Fruit fly (Drosophila melanogaster) whole organism, embryonic: ENCODE data around the gene sbr.

Experiments
- Ada2b ChIP-seq: fragments of 200-800 bp; sonication (Bioruptor generic); IDR thresholded peaks from 2 replicates; pipeline ENCODE4 v1.3.6; 2022; ENCODE audit warnings: missing biosample characterization, missing genetic modification characterization
- Aef1 ChIP-seq: fragments of 200-800 bp; sonication (Bioruptor generic); IDR thresholded peaks from 3 replicates; pipeline ENCODE4 v1.3.6; 2022; ENCODE audit warnings: missing biosample characterization, missing genetic modification characterization
- BEAF-32 ChIP-seq: fragments of 200-800 bp; sonication (Bioruptor generic); optimal IDR thresholded peaks from 3 replicates; lab custom pipeline; 2017; ENCODE audit warnings: missing biosample characterization, missing genetic modification characterization, mild to moderate bottlenecking, moderate library complexity, missing genetic modification reagents
- CG10267 ChIP-seq: fragments of 200-800 bp; sonication (Bioruptor generic); optimal IDR thresholded peaks from 2 replicates; lab custom pipeline; 2018; ENCODE audit warnings: missing biosample characterization, mild to moderate bottlenecking, missing genetic modification characterization, moderate library complexity
- CG10959 ChIP-seq: fragments of 200-800 bp; sonication (Bioruptor generic); IDR thresholded peaks from 2 replicates; pipeline ENCODE4 v1.3.6; 2022; ENCODE audit warnings: missing biosample characterization, missing genetic modification characterization
- CG11696 ChIP-seq: fragments of 200-800 bp; sonication (Bioruptor generic); IDR thresholded peaks from 2 replicates; pipeline ENCODE4 v1.3.6; 2022; ENCODE audit warnings: missing biosample characterization, missing genetic modification characterization
- CG12071 ChIP-seq: fragments of 200-800 bp; sonication (Bioruptor generic); optimal IDR thresholded peaks from 3 replicates; lab custom pipeline; 2018; ENCODE audit warnings: missing biosample characterization, mild to moderate bottlenecking, missing genetic modification characterization
- CG12104 ChIP-seq: fragments of 200-800 bp; sonication (Bioruptor generic); optimal IDR thresholded peaks from 3 replicates; lab custom pipeline; 2016; ENCODE audit warnings: missing biosample characterization, missing genetic modification characterization
- CG12155 ChIP-seq: fragments of 200-800 bp; sonication (Bioruptor generic); optimal IDR thresholded peaks from 3 replicates; lab custom pipeline; 2016; ENCODE audit warnings: missing biosample characterization, missing genetic modification characterization
- CG12391 ChIP-seq: fragments of 200-800 bp; sonication (Bioruptor generic); optimal IDR thresholded peaks from 3 replicates; lab custom pipeline; 2018; ENCODE audit warnings: missing biosample characterization, mild to moderate bottlenecking, missing genetic modification characterization, moderate library complexity
- CG12942 ChIP-seq: fragments of 200-800 bp; sonication (Bioruptor generic); optimal IDR thresholded peaks from 3 replicates; lab custom pipeline; 2016; ENCODE audit warnings: missing biosample characterization, missing genetic modification characterization
- CG13123 ChIP-seq: fragments of 200-800 bp; sonication (Bioruptor generic); optimal IDR thresholded peaks from 2 replicates; lab custom pipeline; 2016; ENCODE audit warnings: missing biosample characterization, missing genetic modification characterization
- CG13894 ChIP-seq: fragments of 200-800 bp; sonication (Bioruptor generic); optimal IDR thresholded peaks from 3 replicates; lab custom pipeline; 2018; ENCODE audit warnings: missing biosample characterization, mild to moderate bottlenecking, missing genetic modification characterization, moderate library complexity
- CG1603 ChIP-seq: fragments of 200-800 bp; sonication (Bioruptor generic); optimal IDR thresholded peaks from 2 replicates; lab custom pipeline; 2019; ENCODE audit warnings: missing biosample characterization, mild to moderate bottlenecking, missing genetic modification characterization, moderate library complexity
- CG2120 ChIP-seq: fragments of 200-800 bp; sonication (Bioruptor generic); optimal IDR thresholded peaks from 3 replicates; lab custom pipeline; 2016; ENCODE audit warnings: missing biosample characterization, missing genetic modification characterization
- CG2199 ChIP-seq: fragments of 200-800 bp; sonication (Bioruptor generic); IDR thresholded peaks from 3 replicates; pipeline ENCODE4 v1.3.6; 2022; ENCODE audit warnings: missing biosample characterization, missing genetic modification characterization
- CG3995 ChIP-seq: fragments of 200-800 bp; sonication (Bioruptor generic); optimal IDR thresholded peaks from 3 replicates; lab custom pipeline; 2016; ENCODE audit warnings: missing biosample characterization, missing genetic modification characterization
- CG6272 ChIP-seq: fragments of 200-800 bp; sonication (Bioruptor generic); IDR thresholded peaks from 2 replicates; pipeline ENCODE4 v1.3.6; 2022; ENCODE audit warnings: missing biosample characterization, missing genetic modification characterization
- CG7271 ChIP-seq: fragments of 200-800 bp; sonication (Bioruptor generic); optimal IDR thresholded peaks from 2 replicates; lab custom pipeline; 2018; ENCODE audit warnings: missing biosample characterization, mild to moderate bottlenecking, missing genetic modification characterization, moderate library complexity
- D19A ChIP-seq: fragments of 200-800 bp; optimal IDR thresholded peaks from 3 replicates; lab custom pipeline; 2019; ENCODE audit warnings: missing biosample characterization, mild to moderate bottlenecking, missing genetic modification characterization, moderate library complexity
- Drgx ChIP-seq: fragments of 200-800 bp; sonication (Bioruptor generic); IDR thresholded peaks from 2 replicates; pipeline ENCODE4 v1.3.6; 2022; ENCODE audit warnings: missing biosample characterization, missing genetic modification characterization
- HLH3B ChIP-seq: fragments of 200-800 bp; sonication (Bioruptor generic); IDR thresholded peaks from 2 replicates; pipeline ENCODE4 v1.3.6; 2022; ENCODE audit warnings: missing biosample characterization, missing genetic modification characterization
- HmgD ChIP-seq: fragments of 200-800 bp; sonication (Bioruptor generic); optimal IDR thresholded peaks from 3 replicates; lab custom pipeline; 2016; ENCODE audit warnings: missing biosample characterization, missing genetic modification characterization
- Hr78 ChIP-seq, 2 experiments: fragments of 200-800 bp in 1 of 2; fragments of >200 bp in 1 of 2; sonication (Bioruptor generic) in 1 of 2; optimal IDR thresholded peaks; 2 replicates each; lab custom pipeline; 2017 to 2019; ENCODE audit warnings: missing biosample characterization in 2 of 2, missing genetic modification characterization in 2 of 2, mild to moderate bottlenecking in 1 of 2, moderate library complexity in 1 of 2
- Kr ChIP-seq: fragments of 200-800 bp; sonication (Bioruptor generic); optimal IDR thresholded peaks from 2 replicates; lab custom pipeline; 2017; ENCODE audit warnings: missing biosample characterization, mild to moderate bottlenecking, missing genetic modification characterization
- NC2β ChIP-seq: fragments of 200-800 bp; sonication (Bioruptor generic); optimal IDR thresholded peaks from 2 replicates; lab custom pipeline; 2016; ENCODE audit warnings: missing biosample characterization, missing genetic modification characterization
- Nf-YA ChIP-seq: fragments of 200-800 bp; sonication (Bioruptor generic); IDR thresholded peaks from 2 replicates; pipeline ENCODE4 v1.3.6; 2022; ENCODE audit warnings: missing biosample characterization, missing genetic modification characterization
- Optix ChIP-seq: fragments of 200-800 bp; sonication (Bioruptor generic); IDR thresholded peaks from 3 replicates; pipeline ENCODE4 v1.3.6; 2022; ENCODE audit warnings: missing biosample characterization, missing genetic modification characterization
- Sry-β ChIP-seq: fragments of 200-800 bp; sonication (Bioruptor generic); optimal IDR thresholded peaks from 2 replicates; lab custom pipeline; 2018; ENCODE audit warnings: missing biosample characterization, mild to moderate bottlenecking, missing genetic modification characterization, moderate library complexity
- Ssrp ChIP-seq: fragments of 200-800 bp; sonication (Bioruptor generic); optimal IDR thresholded peaks from 2 replicates; lab custom pipeline; 2018; ENCODE audit warnings: missing biosample characterization, mild to moderate bottlenecking, missing genetic modification characterization, moderate library complexity
- ac ChIP-seq: fragments of 200-800 bp; sonication (Bioruptor generic); optimal IDR thresholded peaks from 3 replicates; lab custom pipeline; 2017; ENCODE audit warnings: missing biosample characterization, mild to moderate bottlenecking, missing genetic modification characterization
- ash1 ChIP-seq: fragments of 200-800 bp; sonication (Bioruptor generic); optimal IDR thresholded peaks from 2 replicates; lab custom pipeline; 2018; ENCODE audit warnings: missing biosample characterization, mild to moderate bottlenecking, missing genetic modification characterization
- br ChIP-seq: fragments of >200 bp; optimal IDR thresholded peaks from 2 replicates; lab custom pipeline; 2017
- croc ChIP-seq: fragments of 200-800 bp; sonication (Bioruptor generic); conservative IDR thresholded peaks from 3 replicates; pipeline ENCODE4 v1.3.6; 2022; ENCODE audit warnings: missing biosample characterization, missing genetic modification characterization
- dati ChIP-seq: fragments of 200-800 bp; sonication (Bioruptor generic); IDR thresholded peaks from 2 replicates; pipeline ENCODE4 v1.3.6; 2022; ENCODE audit warnings: missing biosample characterization, missing genetic modification characterization
- dmrt99B ChIP-seq: fragments of 200-800 bp; sonication (Bioruptor generic); optimal IDR thresholded peaks from 2 replicates; lab custom pipeline; 2018; ENCODE audit warnings: missing biosample characterization, mild to moderate bottlenecking, missing genetic modification characterization, moderate library complexity
- grn ChIP-seq: fragments of 200-800 bp; sonication (Bioruptor generic); optimal IDR thresholded peaks from 3 replicates; lab custom pipeline; 2017; ENCODE audit warnings: missing biosample characterization, missing genetic modification characterization
- h ChIP-seq: fragments of >200 bp; optimal IDR thresholded peaks from 2 replicates; lab custom pipeline; 2017
- jing ChIP-seq: fragments of 200-800 bp; sonication (Bioruptor generic); optimal IDR thresholded peaks from 2 replicates; lab custom pipeline; 2018; ENCODE audit warnings: missing biosample characterization, mild to moderate bottlenecking, missing genetic modification characterization
- kay ChIP-seq: fragments of 200-800 bp; sonication (Bioruptor generic); optimal IDR thresholded peaks from 2 replicates; lab custom pipeline; 2016; ENCODE audit warnings: missing biosample characterization, missing genetic modification characterization
- lov ChIP-seq, 2 experiments: fragments of 200-800 bp in 1 of 2; fragments of >200 bp in 1 of 2; sonication (Bioruptor generic) in 1 of 2; IDR thresholded peaks in 1 of 2; optimal IDR thresholded peaks in 1 of 2; 2 replicates in 1 of 2; 3 replicates in 1 of 2; pipeline versions ENCODE4 v1.3.6 to Lab custom; 2017 to 2022; ENCODE audit warnings: missing biosample characterization in 1 of 2, missing genetic modification characterization in 1 of 2
- org-1 ChIP-seq: fragments of 200-800 bp; sonication (Bioruptor generic); optimal IDR thresholded peaks from 2 replicates; lab custom pipeline; 2017; ENCODE audit warnings: missing biosample characterization, missing genetic modification characterization
- p53 ChIP-seq: fragments of 200-800 bp; sonication (Bioruptor generic); optimal IDR thresholded peaks from 2 replicates; lab custom pipeline; 2016; ENCODE audit warnings: missing biosample characterization, missing genetic modification characterization
- pfk ChIP-seq: fragments of 200-800 bp; sonication (Bioruptor generic); optimal IDR thresholded peaks from 2 replicates; lab custom pipeline; 2018; ENCODE audit warnings: missing biosample characterization, mild to moderate bottlenecking, missing genetic modification characterization, moderate library complexity
- pros ChIP-seq: fragments of 200-800 bp; sonication (Bioruptor generic); optimal IDR thresholded peaks from 3 replicates; lab custom pipeline; 2019; ENCODE audit warnings: missing biosample characterization, mild to moderate bottlenecking, missing genetic modification characterization, moderate library complexity
- salm ChIP-seq: fragments of 200-800 bp; sonication (Bioruptor generic); optimal IDR thresholded peaks from 2 replicates; lab custom pipeline; 2018; ENCODE audit warnings: missing biosample characterization, mild to moderate bottlenecking, missing genetic modification characterization
- scrt ChIP-seq: fragments of 200-800 bp; sonication (Bioruptor generic); optimal IDR thresholded peaks from 2 replicates; lab custom pipeline; 2018; ENCODE audit warnings: missing biosample characterization, mild to moderate bottlenecking, missing genetic modification characterization, moderate library complexity
- sna ChIP-seq: fragments of 200-800 bp; sonication (Bioruptor generic); IDR thresholded peaks from 2 replicates; pipeline ENCODE4 v1.3.6; 2022; ENCODE audit warnings: missing biosample characterization, missing genetic modification characterization; ENCODE audit not compliant: partially characterized antibody
- unc-4 ChIP-seq: fragments of 200-800 bp; sonication (Bioruptor generic); IDR thresholded peaks from 2 replicates; pipeline ENCODE4 v1.3.6; 2022; ENCODE audit warnings: missing biosample characterization, missing genetic modification characterization; ENCODE audit not compliant: partially characterized antibody

The sbr gene

DNA sequence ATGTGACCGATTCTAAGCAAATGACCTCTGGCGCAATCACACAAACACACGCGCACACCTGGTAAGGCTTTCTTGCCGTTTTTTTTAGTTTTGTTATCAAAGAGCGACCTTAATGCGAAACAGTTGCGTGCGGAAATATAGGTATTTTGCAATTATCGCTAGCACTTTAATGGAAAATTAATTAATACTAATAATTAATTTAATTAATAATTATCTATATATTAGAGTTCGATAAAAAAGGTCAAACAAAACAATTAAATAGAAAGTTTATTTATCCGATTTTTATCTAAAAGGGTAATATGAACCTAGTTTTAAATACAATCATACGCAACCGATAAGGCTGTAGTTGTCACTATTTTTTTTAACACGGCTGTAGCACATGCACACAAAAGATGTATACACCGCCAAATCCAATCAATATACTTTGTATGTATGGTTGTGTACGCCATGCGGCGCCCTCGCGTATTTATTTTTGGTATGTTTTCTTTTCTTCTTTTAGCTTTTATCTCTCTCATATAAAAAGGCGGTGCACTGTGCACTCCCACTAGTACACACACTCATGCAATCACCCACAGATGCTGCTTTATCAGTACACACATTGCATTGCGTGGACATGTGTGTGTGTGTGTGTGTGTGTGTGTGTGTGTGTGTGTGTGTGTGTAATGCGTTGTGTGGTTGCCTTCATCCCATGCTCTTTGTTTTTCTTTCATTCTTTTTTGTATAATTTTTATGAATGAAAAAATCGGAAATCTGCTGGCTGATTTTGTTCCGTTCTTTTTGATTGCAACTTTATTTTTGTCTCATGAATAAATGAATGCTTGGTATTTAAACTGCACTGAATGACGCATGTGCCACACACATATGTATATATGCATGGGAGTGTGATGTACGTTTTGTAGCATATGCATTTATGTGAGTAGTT is 44.2 kb downstream of the sbr start (continued):
- TF ChIP-seq CG13123 (GFP tag; lab: Kevin White, UChicago): no peak
- TF ChIP-seq HLH3B (GFP tag; lab: Robert Waterston, UW): peak; percentile 53; the same call in 1 of the 2 replicates
- no peak for TF ChIP-seq pros (GFP tag; lab: Kevin White, UChicago)
- TF ChIP-seq CG1603 (tag; lab: Kevin White, UChicago): no peak
- no peak for TF ChIP-seq kay
- peak; percentile 78 for TF ChIP-seq D19A (tag; lab: Kevin White, UChicago)
- TF ChIP-seq CG10267: peak; percentile 69
- no peak for TF ChIP-seq Aef1 (GFP tag; lab: Robert Waterston, UW)
- no peak for TF ChIP-seq BEAF-32
- TF ChIP-seq Optix (GFP tag; lab: Robert Waterston, UW): no peak
- no peak for TF ChIP-seq CG3995 (GFP tag; lab: Kevin White, UChicago)
- peak; percentile 82 for TF ChIP-seq Ssrp (tag; lab: Kevin White, UChicago)
- peak; percentile 65; the same call in 1 of the 3 replicates for TF ChIP-seq CG2199 (GFP tag; lab: Robert Waterston, UW)
- TF ChIP-seq HmgD: no peak
- TF ChIP-seq CG11696 (GFP tag; lab: Robert Waterston, UW): peak; percentile 91
- peak; percentile 15 for TF ChIP-seq CG2120 (GFP tag; lab: Kevin White, UChicago)
- TF ChIP-seq dati: no peak
- TF ChIP-seq CG12391 (tag; lab: Kevin White, UChicago): peak; percentile 74
- no peak for TF ChIP-seq lov (optimal IDR thresholded peaks at IDR 0.05; lab: Kevin White, UChicago)
- TF ChIP-seq lov (GFP tag; IDR thresholded peaks at IDR 0.05; lab: Robert Waterston, UW): no peak
- no peak for TF ChIP-seq CG13894 (tag; lab: Kevin White, UChicago)
- no peak for TF ChIP-seq CG12942 (GFP tag; lab: Kevin White, UChicago)
- TF ChIP-seq unc-4 (GFP tag; lab: Robert Waterston, UW): no peak
- peak; percentile 15 for TF ChIP-seq scrt (GFP tag; lab: Kevin White, UChicago)
- TF ChIP-seq pfk (GFP tag; lab: Kevin White, UChicago): no peak
- no peak for TF ChIP-seq CG12104 (GFP tag; lab: Kevin White, UChicago)
- no peak for TF ChIP-seq br (lab: Kevin White, UChicago)
- TF ChIP-seq CG7271: no peak
- peak in 1 of 2 experiments; percentile 91 for TF ChIP-seq Hr78 (GFP tag; optimal IDR thresholded peaks at IDR 0.05; lab: Kevin White, UChicago)
- no peak for TF ChIP-seq ash1 (GFP tag; lab: Kevin White, UChicago)
- no peak for TF ChIP-seq CG12155 (GFP tag; lab: Kevin White, UChicago)
- peak; percentile 34; the same call in 1 of the 3 replicates for TF ChIP-seq croc
- TF ChIP-seq salm (tag; lab: Kevin White, UChicago): peak; percentile 60
- TF ChIP-seq Nf-YA (GFP tag; lab: Robert Waterston, UW): 0 out of 2 replicates have a peak, but pooled peaks have one; percentile 19
- TF ChIP-seq org-1: peak; percentile 47
- TF ChIP-seq grn (GFP tag; lab: Kevin White, UChicago): no peak
- no peak for TF ChIP-seq ac
- peak; percentile 86 for TF ChIP-seq dmrt99B
- TF ChIP-seq h: no peak
- TF ChIP-seq jing (GFP tag; lab: Kevin White, UChicago): no peak
- TF ChIP-seq CG12071 (GFP tag; lab: Kevin White, UChicago): no peak
- TF ChIP-seq NC2β (GFP tag; lab: Kevin White, UChicago): no peak
- no peak for TF ChIP-seq CG10959 (GFP tag; lab: Robert Waterston, UW)
- no peak for TF ChIP-seq Kr (GFP tag; lab: Kevin White, UChicago)
- no peak for TF ChIP-seq sna
- no peak for TF ChIP-seq p53 (GFP tag; lab: Kevin White, UChicago)
- TF ChIP-seq Drgx (GFP tag; lab: Robert Waterston, UW): peak; percentile 22; the same call in 1 of the 2 replicates
- TF ChIP-seq CG6272 (GFP tag; lab: Robert Waterston, UW): no peak
- 0 out of 2 replicates have a peak, but pooled peaks have one; percentile 10 for TF ChIP-seq Ada2b (GFP tag; lab: Robert Waterston, UW)
- TF ChIP-seq Sry-β (GFP tag; lab: Kevin White, UChicago): no peak
